Fruit fly (Drosophila melanogaster): ENCODE measurements around the gene Tpi.

Gene Tpi

dm6 chr3R:30129019-30129418 is 5.4 kb downstream of the Tpi start, which contains the start of gene Ppi1 (continued):
- TF ChIP-seq tap (tag; optimal IDR thresholded peaks at IDR 0.05): no peak

dm6 chr3R:30124635-30125034 is 9.8 kb downstream of the Tpi start, which contains the start of gene CG45073:
Gene CG45073 (minus strand): TSS chr3R:30124735.
- no peak for TF ChIP-seq klu (GFP tag; IDR thresholded peaks at IDR 0.05)
- no peak for TF ChIP-seq lov (optimal IDR thresholded peaks at IDR 0.05)
- 0 out of 3 replicates have a peak, but pooled peaks have one; percentile 38 for TF ChIP-seq lov (GFP tag; IDR thresholded peaks at IDR 0.05)
- TF ChIP-seq CG2120 (GFP tag; optimal IDR thresholded peaks at IDR 0.05): no peak

dm6 chr3R:30123163-30123562 is 11.2 kb downstream of the Tpi start, which contains the start of gene CG45072:
Gene CG45072 (minus strand): TSS chr3R:30123263.
- TF ChIP-seq Ets65A (GFP tag): peak; percentile 42
- no peak for TF ChIP-seq Mes4 (GFP tag; optimal IDR thresholded peaks at IDR 0.05)

- TF ChIP-seq gcm2 (GFP tag; optimal IDR thresholded peaks at IDR 0.05) (no peak), CG16813 (GFP tag; IDR thresholded peaks at IDR 0.05; ENCODE audit: partially characterized antibody) (peak; percentile 58), knrl (GFP tag; IDR thresholded peaks at IDR 0.05; ENCODE audit: partially characterized antibody) (peak; percentile 46; the same call in 2 of the 3 replicates), pita (GFP tag; optimal IDR thresholded peaks at IDR 0.05) (peak; percentile 11), amos (GFP tag; IDR thresholded peaks at IDR 0.05; ENCODE audit: partially characterized antibody) (peak; percentile 70), CG42726 (GFP tag; IDR thresholded peaks at IDR 0.05; ENCODE audit: partially characterized antibody) (peak; percentile 65; the same call in 1 of the 2 replicates), CG6272 (GFP tag; IDR thresholded peaks at IDR 0.05) (no peak), ssp (GFP tag; IDR thresholded peaks at IDR 0.05) (no peak), CG6791 (GFP tag; IDR thresholded peaks at IDR 0.05; ENCODE audit: partially characterized antibody) (peak; percentile 60; the same call in 2 of the 3 replicates), chinmo (GFP tag; IDR thresholded peaks at IDR 0.05; ENCODE audit: partially characterized antibody) (0 out of 4 replicates have a peak, but pooled peaks have one; percentile 46), tio (GFP tag; optimal IDR thresholded peaks at IDR 0.05) (no peak), CG7786 (GFP tag; optimal IDR thresholded peaks at IDR 0.05) (no peak), pan (optimal IDR thresholded peaks at IDR 0.05) (no peak), pan (GFP tag; optimal IDR thresholded peaks at IDR 0.05 in 1 of 2, IDR thresholded peaks at IDR 0.05 in 1 of 2) (no peak), CG7839 (tag; optimal IDR thresholded peaks at IDR 0.05) (no peak), CG8924 (tag; optimal IDR thresholded peaks at IDR 0.05) (no peak), sens (GFP tag) (peak; percentile 42), CG17568 (GFP tag; optimal IDR thresholded peaks at IDR 0.05) (no peak), CG7963 (GFP tag; IDR thresholded peaks at IDR 0.05; ENCODE audit: partially characterized antibody) (0 out of 3 replicates have a peak, but pooled peaks have one; percentile 27), CG14860 (GFP tag; IDR thresholded peaks at IDR 0.05; ENCODE audit: partially characterized antibody) (no peak), CTCF (GFP tag; optimal IDR thresholded peaks at IDR 0.05) (peak; percentile 50), pros (GFP tag; optimal IDR thresholded peaks at IDR 0.05) (no peak), NFAT (GFP tag; IDR thresholded peaks at IDR 0.05) (no peak), Bgb (GFP tag; IDR thresholded peaks at IDR 0.05; ENCODE audit: partially characterized antibody) (peak; percentile 70)
Observed at dm6 chr3R:30121731-30122130, 12.7 kb downstream of the Tpi start.

dm6 chr3R:30114286-30114803 is 20.1 kb downstream of the Tpi start:
- peak; percentile 15; the same call in 1 of the 2 replicates for TF ChIP-seq CG13287 (GFP tag; IDR thresholded peaks at IDR 0.05; ENCODE audit: partially characterized antibody)
- TF ChIP-seq Xbp1 (GFP tag; optimal IDR thresholded peaks at IDR 0.05): no peak
- no peak for TF ChIP-seq CG1603 (tag; optimal IDR thresholded peaks at IDR 0.05)
- no peak for TF ChIP-seq CG34422 (GFP tag; IDR thresholded peaks at IDR 0.05)
- no peak for TF ChIP-seq CG11504 (tag; optimal IDR thresholded peaks at IDR 0.05)
- peak; percentile 10 for TF ChIP-seq Hand (GFP tag; optimal IDR thresholded peaks at IDR 0.05)
- peak; percentile 89 for TF ChIP-seq onecut (GFP tag; IDR thresholded peaks at IDR 0.05)
- TF ChIP-seq Asciz (GFP tag; optimal IDR thresholded peaks at IDR 0.05): no peak
- TF ChIP-seq CG6813 (GFP tag; optimal IDR thresholded peaks at IDR 0.05): no peak
- no peak for TF ChIP-seq H15 (GFP tag; IDR thresholded peaks at IDR 0.05)
- no peak for TF ChIP-seq CG11456 (GFP tag; IDR thresholded peaks at IDR 0.05)
- TF ChIP-seq Sin3A (optimal IDR thresholded peaks at IDR 0.05): no peak
- no peak for TF ChIP-seq CG2712 (tag; optimal IDR thresholded peaks at IDR 0.05)
- TF ChIP-seq Mad (GFP tag; optimal IDR thresholded peaks at IDR 0.05): no peak
- no peak for TF ChIP-seq Aef1 (GFP tag; IDR thresholded peaks at IDR 0.05)
